Fruit fly (Drosophila melanogaster) whole organism, embryonic: Measurements from ENCODE around the gene CG5377.

ENCODE experiments used
- Asciz ChIP-seq: fragments of 200-800 bp; sonication (Bioruptor generic); optimal IDR thresholded peaks from 2 replicates; lab custom pipeline; 2017; ENCODE audit warnings: missing biosample characterization, mild to moderate bottlenecking, missing genetic modification characterization, missing genetic modification reagents
- BEAF-32 ChIP-seq: fragments of 200-800 bp; sonication (Bioruptor generic); optimal IDR thresholded peaks from 3 replicates; lab custom pipeline; 2017; ENCODE audit warnings: missing biosample characterization, missing genetic modification characterization, mild to moderate bottlenecking, moderate library complexity, missing genetic modification reagents
- CG10462 ChIP-seq: fragments of 200-800 bp; sonication (Bioruptor generic); optimal IDR thresholded peaks from 2 replicates; lab custom pipeline; 2016; ENCODE audit warnings: missing biosample characterization, missing genetic modification characterization
- CG11560 ChIP-seq: fragments of 200-800 bp; sonication (Bioruptor generic); IDR thresholded peaks from 3 replicates; pipeline ENCODE4 v1.3.6; 2022; ENCODE audit warnings: missing biosample characterization, missing genetic modification characterization
- CG11723 ChIP-seq: fragments of 200-800 bp; sonication (Bioruptor generic); optimal IDR thresholded peaks from 2 replicates; lab custom pipeline; 2017; ENCODE audit warnings: missing biosample characterization, mild to moderate bottlenecking, missing genetic modification characterization
- CG12299 ChIP-seq: fragments of 200-800 bp; sonication (Bioruptor generic); optimal IDR thresholded peaks from 2 replicates; lab custom pipeline; 2018; ENCODE audit warnings: missing biosample characterization, mild to moderate bottlenecking, missing genetic modification characterization
- CG13287 ChIP-seq: fragments of 200-800 bp; sonication (Bioruptor generic); IDR thresholded peaks from 2 replicates; pipeline ENCODE4 v1.3.6; 2022; ENCODE audit warnings: missing biosample characterization, missing genetic modification characterization; ENCODE audit not compliant: partially characterized antibody
- CG15011 ChIP-seq: fragments of 200-800 bp; sonication (Bioruptor generic); optimal IDR thresholded peaks from 3 replicates; lab custom pipeline; 2018; ENCODE audit warnings: missing biosample characterization, mild to moderate bottlenecking, missing genetic modification characterization
- CG1603 ChIP-seq: fragments of 200-800 bp; sonication (Bioruptor generic); optimal IDR thresholded peaks from 2 replicates; lab custom pipeline; 2019; ENCODE audit warnings: missing biosample characterization, mild to moderate bottlenecking, missing genetic modification characterization, moderate library complexity
- CG16813 ChIP-seq: fragments of 200-800 bp; sonication (Bioruptor generic); IDR thresholded peaks from 3 replicates; pipeline ENCODE4 v1.3.6; 2022; ENCODE audit warnings: missing biosample characterization, missing genetic modification characterization; ENCODE audit not compliant: partially characterized antibody
- CG2116 ChIP-seq: fragments of 200-800 bp; sonication (Bioruptor generic); optimal IDR thresholded peaks from 3 replicates; lab custom pipeline; 2018; ENCODE audit warnings: missing biosample characterization, mild to moderate bottlenecking, missing genetic modification characterization
- CG34224 ChIP-seq: fragments of 200-800 bp; sonication (Bioruptor generic); IDR thresholded peaks from 3 replicates; pipeline ENCODE4 v1.3.6; 2022; ENCODE audit warnings: missing biosample characterization, missing genetic modification characterization; ENCODE audit not compliant: partially characterized antibody
- CG6689 ChIP-seq: fragments of 200-800 bp; sonication (Bioruptor generic); IDR thresholded peaks from 2 replicates; pipeline ENCODE4 v1.3.6; 2022; ENCODE audit warnings: missing biosample characterization, missing genetic modification characterization
- CG6765 ChIP-seq: fragments of 200-800 bp; sonication (Bioruptor generic); optimal IDR thresholded peaks from 3 replicates; lab custom pipeline; 2017; ENCODE audit warnings: missing biosample characterization, mild to moderate bottlenecking, missing genetic modification characterization
- CG7372 ChIP-seq: fragments of 200-800 bp; sonication (Bioruptor generic); IDR thresholded peaks from 2 replicates; pipeline ENCODE4 v1.3.6; 2022; ENCODE audit warnings: missing biosample characterization, missing genetic modification characterization
- CG7928 ChIP-seq: fragments of 200-800 bp; sonication (Bioruptor generic); optimal IDR thresholded peaks from 2 replicates; lab custom pipeline; 2017; ENCODE audit warnings: missing biosample characterization, mild to moderate bottlenecking, missing genetic modification characterization
- Dll ChIP-seq: fragments of 200-800 bp; sonication (Bioruptor generic); IDR thresholded peaks from 4 replicates; pipeline ENCODE4 v1.3.6; 2022; ENCODE audit warnings: missing biosample characterization, missing genetic modification characterization; ENCODE audit not compliant: partially characterized antibody
- Dp ChIP-seq: fragments of 200-800 bp; sonication (Bioruptor generic); optimal IDR thresholded peaks from 2 replicates; lab custom pipeline; 2018; ENCODE audit warnings: missing biosample characterization, mild to moderate bottlenecking, missing genetic modification characterization, moderate library complexity
- Dref ChIP-seq: fragments of 200-800 bp; sonication (Bioruptor generic); IDR thresholded peaks from 2 replicates; pipeline ENCODE4 v1.3.6; 2022; ENCODE audit warnings: missing biosample characterization, missing genetic modification characterization
- E2f2 ChIP-seq: fragments of 200-800 bp; sonication (Bioruptor generic); IDR thresholded peaks from 2 replicates; pipeline ENCODE4 v1.3.6; 2022; ENCODE audit warnings: missing biosample characterization, missing genetic modification characterization
- Ets65A ChIP-seq: fragments of 200-800 bp; sonication (Bioruptor generic); peaks from one replicate; lab custom pipeline; 2016; ENCODE audit warnings: missing biosample characterization, missing genetic modification characterization
- Hr3 ChIP-seq: fragments of 200-800 bp; sonication (Bioruptor generic); optimal IDR thresholded peaks from 3 replicates; lab custom pipeline; 2016; ENCODE audit warnings: missing biosample characterization, missing genetic modification characterization
- MESR4 ChIP-seq: fragments of 200-800 bp; sonication (Bioruptor generic); optimal IDR thresholded peaks from 2 replicates; lab custom pipeline; 2018; ENCODE audit warnings: missing biosample characterization, mild to moderate bottlenecking, missing genetic modification characterization, moderate library complexity
- Med ChIP-seq: fragments of 200-800 bp; sonication (Bioruptor generic); peaks from one replicate; lab custom pipeline; 2016; ENCODE audit warnings: missing biosample characterization, missing genetic modification characterization, mild to moderate bottlenecking, inconsistent platforms, moderate library complexity
- Myb ChIP-seq: fragments of 200-800 bp; sonication (Bioruptor generic); optimal IDR thresholded peaks from 2 replicates; lab custom pipeline; 2016; ENCODE audit warnings: missing biosample characterization, missing genetic modification characterization
- Sry-δ ChIP-seq: fragments of 200-800 bp; sonication (Bioruptor generic); optimal IDR thresholded peaks from 2 replicates; lab custom pipeline; 2016; ENCODE audit warnings: missing biosample characterization, missing genetic modification characterization
- ac ChIP-seq: fragments of 200-800 bp; sonication (Bioruptor generic); optimal IDR thresholded peaks from 3 replicates; lab custom pipeline; 2017; ENCODE audit warnings: missing biosample characterization, mild to moderate bottlenecking, missing genetic modification characterization
- amos ChIP-seq: fragments of 200-800 bp; sonication (Bioruptor generic); IDR thresholded peaks from 2 replicates; pipeline ENCODE4 v1.3.6; 2022; ENCODE audit warnings: missing biosample characterization, missing genetic modification characterization; ENCODE audit not compliant: partially characterized antibody
- bowl ChIP-seq: fragments of 200-800 bp; sonication (Bioruptor generic); IDR thresholded peaks from 2 replicates; pipeline ENCODE4 v1.3.6; 2022; ENCODE audit warnings: missing biosample characterization, missing genetic modification characterization
- cas ChIP-seq: fragments of 200-800 bp; sonication (Bioruptor generic); IDR thresholded peaks from 2 replicates; pipeline ENCODE4 v1.3.6; 2022; ENCODE audit warnings: missing biosample characterization, missing genetic modification characterization
- ftz-f1 ChIP-seq: fragments of 200-800 bp; sonication (Bioruptor generic); optimal IDR thresholded peaks from 2 replicates; lab custom pipeline; 2016; ENCODE audit warnings: missing biosample characterization, missing genetic modification characterization
- gcm2 ChIP-seq: fragments of 200-800 bp; sonication (Bioruptor generic); optimal IDR thresholded peaks from 2 replicates; lab custom pipeline; 2016; ENCODE audit warnings: missing biosample characterization, missing genetic modification characterization
- gfzf ChIP-seq: fragments of 200-800 bp; sonication (Bioruptor generic); optimal IDR thresholded peaks from 2 replicates; lab custom pipeline; 2016; ENCODE audit warnings: missing biosample characterization, mild to moderate bottlenecking, missing genetic modification characterization, moderate library complexity
- grau ChIP-seq: fragments of 200-800 bp; optimal IDR thresholded peaks from 3 replicates; lab custom pipeline; 2019; ENCODE audit warnings: missing biosample characterization, mild to moderate bottlenecking, missing genetic modification characterization, moderate library complexity
- hbn ChIP-seq: fragments of 200-800 bp; sonication (Bioruptor generic); IDR thresholded peaks from 2 replicates; pipeline ENCODE4 v1.3.6; 2022; ENCODE audit warnings: missing biosample characterization, missing genetic modification characterization; ENCODE audit not compliant: partially characterized antibody
- lola ChIP-seq, 3 experiments: fragments of >200 bp in 2 of 3; fragments of 200-800 bp in 1 of 3; sonication (Bioruptor generic) in 1 of 3; optimal IDR thresholded peaks; 2 replicates each; lab custom pipeline; 2017 to 2019; ENCODE audit warnings: missing biosample characterization in 3 of 3, missing genetic modification characterization in 3 of 3, mild to moderate bottlenecking in 1 of 3, moderate library complexity in 1 of 3
- peb ChIP-seq: fragments of 200-800 bp; sonication (Bioruptor generic); IDR thresholded peaks from 2 replicates; pipeline ENCODE4 v1.3.6; 2022; ENCODE audit warnings: missing biosample characterization, missing genetic modification characterization
- pzg ChIP-seq: fragments of 200-800 bp; sonication (Bioruptor generic); optimal IDR thresholded peaks from 3 replicates; lab custom pipeline; 2018; ENCODE audit warnings: missing biosample characterization, mild to moderate bottlenecking, missing genetic modification characterization, moderate library complexity
- row ChIP-seq: fragments of 200-800 bp; sonication (Bioruptor generic); IDR thresholded peaks from 3 replicates; pipeline ENCODE4 v1.3.6; 2022; ENCODE audit warnings: missing biosample characterization, missing genetic modification characterization
- sens ChIP-seq: fragments of 200-800 bp; sonication (Bioruptor generic); peaks from one replicate; lab custom pipeline; 2016; ENCODE audit warnings: missing biosample characterization, missing genetic modification characterization
- slp2 ChIP-seq: fragments of 200-800 bp; sonication (Bioruptor generic); optimal IDR thresholded peaks from 2 replicates; lab custom pipeline; 2016; ENCODE audit warnings: missing biosample characterization, missing genetic modification characterization
- ssp ChIP-seq: fragments of 200-800 bp; sonication (Bioruptor generic); IDR thresholded peaks from 2 replicates; pipeline ENCODE4 v1.3.6; 2022; ENCODE audit warnings: missing biosample characterization, missing genetic modification characterization
- unc-4 ChIP-seq: fragments of 200-800 bp; sonication (Bioruptor generic); IDR thresholded peaks from 2 replicates; pipeline ENCODE4 v1.3.6; 2022; ENCODE audit warnings: missing biosample characterization, missing genetic modification characterization; ENCODE audit not compliant: partially characterized antibody
- zen ChIP-seq: fragments of 200-800 bp; sonication (Bioruptor generic); optimal IDR thresholded peaks from 3 replicates; lab custom pipeline; 2018; ENCODE audit warnings: missing biosample characterization, mild to moderate bottlenecking, missing genetic modification characterization, moderate library complexity
- zen2 ChIP-seq: fragments of 200-800 bp; sonication (Bioruptor generic); IDR thresholded peaks from 3 replicates; pipeline ENCODE4 v1.3.6; 2022; ENCODE audit warnings: missing biosample characterization, missing genetic modification characterization; ENCODE audit not compliant: partially characterized antibody

Gene CG5377

dm6 chr3R:22494523-22495309 lies 26.8 kb upstream of the CG5377 start (continued):
- no peak for TF ChIP-seq ssp (GFP tag; lab: Robert Waterston, UW)
- no peak for TF ChIP-seq Myb (GFP tag; lab: Kevin White, UChicago)
- no peak for TF ChIP-seq zen (tag; lab: Kevin White, UChicago)
- TF ChIP-seq CG11723 (GFP tag; lab: Kevin White, UChicago): no peak

- TF ChIP-seq ac (GFP tag; lab: Kevin White, UChicago): no peak
- TF ChIP-seq CG12299 (tag; lab: Kevin White, UChicago): no peak
- TF ChIP-seq gcm2 (GFP tag; lab: Kevin White, UChicago): no peak
- TF ChIP-seq gfzf (GFP tag; lab: Kevin White, UChicago): peak; percentile 55
- TF ChIP-seq CG2116: peak; percentile 6
- 0 out of 3 replicates have a peak, but pooled peaks have one; percentile 22 for TF ChIP-seq CG34224
- TF ChIP-seq bowl: no peak
- peak; percentile 27; the same call in 1 of the 2 replicates for TF ChIP-seq amos (GFP tag; lab: Robert Waterston, UW)
- TF ChIP-seq lola (GFP tag; optimal IDR thresholded peaks at IDR 0.05; lab: Kevin White, UChicago): no peak
- peak; percentile 56 for TF ChIP-seq E2f2 (GFP tag; lab: Robert Waterston, UW)
- no peak for TF ChIP-seq CG6765
- TF ChIP-seq zen2 (GFP tag; lab: Robert Waterston, UW): no peak
- peak; percentile 36 for TF ChIP-seq Sry-δ (GFP tag; lab: Kevin White, UChicago)
- TF ChIP-seq CG10462 (GFP tag; lab: Kevin White, UChicago): no peak
- no peak for TF ChIP-seq grau (tag; lab: Kevin White, UChicago)
- peak; percentile 53 for TF ChIP-seq Dp
- peak; percentile 83 for TF ChIP-seq CG7928 (GFP tag; lab: Kevin White, UChicago)
- TF ChIP-seq BEAF-32 (GFP tag; lab: Kevin White, UChicago): peak; percentile 36
- TF ChIP-seq sens (GFP tag; lab: Kevin White, UChicago): peak; percentile 41
- peak; percentile 14 for TF ChIP-seq Ets65A
- TF ChIP-seq CG15011 (GFP tag; lab: Kevin White, UChicago): no peak
- 0 out of 2 replicates have a peak, but pooled peaks have one; percentile 26 for TF ChIP-seq hbn (GFP tag; lab: Robert Waterston, UW)
- TF ChIP-seq pzg (GFP tag; lab: Kevin White, UChicago): peak; percentile 40
- TF ChIP-seq CG7372 (GFP tag; lab: Robert Waterston, UW): no peak
- TF ChIP-seq slp2 (GFP tag; lab: Kevin White, UChicago): no peak
- peak; percentile 66 for TF ChIP-seq Dref (GFP tag; lab: Robert Waterston, UW)
- peak; percentile 76 for TF ChIP-seq CG6689
- no peak for TF ChIP-seq Asciz
- TF ChIP-seq peb: no peak
- TF ChIP-seq MESR4 (GFP tag; lab: Kevin White, UChicago): no peak
- 0 out of 3 replicates have a peak, but pooled peaks have one; percentile 47 for TF ChIP-seq CG16813 (GFP tag; lab: Robert Waterston, UW)
- no peak for TF ChIP-seq ftz-f1
- TF ChIP-seq Myb (GFP tag; lab: Kevin White, UChicago): peak; percentile 92
- peak; percentile 44 for TF ChIP-seq Med (GFP tag; lab: Kevin White, UChicago)
- peak; percentile 18; the same call in 1 of the 4 replicates for TF ChIP-seq Dll
- TF ChIP-seq CG13287: peak; percentile 40; the same call in 1 of the 2 replicates
- TF ChIP-seq cas (GFP tag; lab: Robert Waterston, UW): no peak
- peak; percentile 15 for TF ChIP-seq CG1603
- peak; percentile 19; the same call in 1 of the 3 replicates for TF ChIP-seq row
- TF ChIP-seq Hr3 (GFP tag; lab: Kevin White, UChicago): no peak
- 0 out of 2 replicates have a peak, but pooled peaks have one; percentile 28 for TF ChIP-seq unc-4 (GFP tag; lab: Robert Waterston, UW)
- no peak for TF ChIP-seq CG11560
- TF ChIP-seq, all 482 proteins: peak for 23
Observed at dm6 chr3R:22492767-22493166, 24.8 kb upstream of the CG5377 start, which contains the start of gene tHMG2. TSS of gene tHMG2 (plus strand) at chr3R:22492953.
